Worm (Caenorhabditis elegans) whole organism, L4/young adult: ENCODE results near the gene K08B5.2.

ENCODE experiments used
- W03F9.2 ChIP-seq: fragments of 150-350 bp; optimal IDR thresholded peaks from 2 replicates; lab custom pipeline; 2014; ENCODE audit warnings: missing biosample characterization, missing genetic modification characterization
- dao-5 ChIP-seq: sonication (generic microtip); optimal IDR thresholded peaks from 2 replicates; lab custom pipeline; 2016; ENCODE audit warnings: missing genotype, missing genetic modification characterization, moderate library complexity, missing compliant biosample characterization
- him-1 ChIP-seq: sonication (generic microtip); optimal IDR thresholded peaks from 2 replicates; lab custom pipeline; 2016; ENCODE audit warnings: missing genotype, missing genetic modification reagents, missing genetic modification characterization, missing compliant biosample characterization

DNA sequence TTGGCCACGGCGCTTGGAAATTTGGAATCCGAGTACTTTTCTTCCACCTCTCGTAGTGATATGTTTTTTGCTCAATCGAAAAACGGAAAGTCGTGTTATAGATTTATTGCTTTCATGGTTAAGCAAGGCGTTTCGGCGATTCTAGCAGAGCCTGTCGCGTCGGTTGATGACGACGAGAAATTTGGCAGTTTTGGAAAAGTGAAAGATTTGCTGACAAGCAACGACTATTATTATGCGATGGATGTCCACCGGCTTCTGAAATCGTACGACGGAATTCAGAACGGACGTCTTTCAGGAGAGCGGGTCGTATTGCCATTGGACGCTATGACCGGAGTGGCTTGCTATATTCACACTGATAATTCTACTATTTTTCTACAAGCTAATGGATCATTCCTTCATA, 34.9 kb downstream of the K08B5.2 start:
- no peak for TF ChIP-seq him-1
- TF ChIP-seq dao-5: no peak
- no peak for TF ChIP-seq W03F9.2
